Worm (Caenorhabditis elegans): ENCODE data around the gene F25B3.5.
A peak's percentile ranks its signal among the peaks of the same experiment; 100 is the strongest.

F25B3.5 gene

DNA sequence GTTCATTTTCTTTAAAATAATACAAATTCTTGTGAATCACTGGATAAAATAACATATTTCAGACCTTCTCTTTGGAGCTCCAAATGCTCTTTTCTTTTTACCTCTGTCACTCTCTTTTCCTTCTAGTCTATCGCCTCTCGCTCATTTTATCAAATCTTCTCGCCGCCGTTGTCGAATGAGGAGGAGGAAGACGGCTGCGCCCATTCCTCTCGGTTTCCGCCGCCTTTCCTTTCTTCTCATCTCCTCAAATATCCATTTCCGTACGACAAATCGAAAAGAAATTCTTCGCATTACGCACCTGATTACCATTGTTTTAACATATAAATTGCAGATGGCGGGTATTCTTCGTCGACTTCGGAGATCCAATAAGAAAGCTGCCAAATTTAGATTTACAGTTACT lies 19.8 kb downstream of the F25B3.5 start, which contains the start of gene ehbp-1:
Gene ehbp-1 (plus strand): TSS at position 332 of the 400 bp plus-strand sequence.
- TF ChIP-seq ceh-31 (tag; optimal IDR thresholded peaks at IDR 0.05): peak; percentile 22
- TF ChIP-seq ceh-6 (GFP tag; optimal IDR thresholded peaks at IDR 0.05): no peak
- TF ChIP-seq hlh-15 (tag; optimal IDR thresholded peaks at IDR 0.05): no peak
- peak; percentile 88 for TF ChIP-seq unc-42 (tag; optimal IDR thresholded peaks at IDR 0.05)

DNA sequence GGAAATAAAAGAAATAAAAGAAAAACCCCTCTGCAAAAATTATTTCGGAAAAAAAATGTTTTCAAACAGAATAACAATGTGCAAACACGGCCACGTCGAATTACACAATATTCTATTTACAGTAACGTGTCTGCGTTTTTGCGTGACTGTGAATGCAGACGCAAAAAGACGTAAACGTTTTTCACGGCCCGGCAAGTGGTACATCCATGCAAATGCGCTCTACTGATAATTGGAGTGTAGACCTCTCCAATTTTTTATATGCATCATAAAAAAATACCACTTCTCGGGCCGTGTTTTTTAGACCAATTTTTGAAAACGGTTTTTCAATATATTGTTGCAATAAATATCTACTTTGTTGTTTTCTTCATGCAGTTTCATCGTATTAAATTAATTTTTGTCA lies 20.6 kb downstream of the F25B3.5 start, which contains the start of gene nstp-10:
Gene nstp-10 (minus strand): TSS at position 378 of the 400 bp plus-strand sequence.
- TF ChIP-seq tbx-7 (tag; optimal IDR thresholded peaks at IDR 0.05) (no peak), ceh-34 (tag; optimal IDR thresholded peaks at IDR 0.05) (no peak), K02D7.2 (tag; optimal IDR thresholded peaks at IDR 0.05) (no peak), ceh-31 (tag; optimal IDR thresholded peaks at IDR 0.05) (peak; percentile 43)

DNA sequence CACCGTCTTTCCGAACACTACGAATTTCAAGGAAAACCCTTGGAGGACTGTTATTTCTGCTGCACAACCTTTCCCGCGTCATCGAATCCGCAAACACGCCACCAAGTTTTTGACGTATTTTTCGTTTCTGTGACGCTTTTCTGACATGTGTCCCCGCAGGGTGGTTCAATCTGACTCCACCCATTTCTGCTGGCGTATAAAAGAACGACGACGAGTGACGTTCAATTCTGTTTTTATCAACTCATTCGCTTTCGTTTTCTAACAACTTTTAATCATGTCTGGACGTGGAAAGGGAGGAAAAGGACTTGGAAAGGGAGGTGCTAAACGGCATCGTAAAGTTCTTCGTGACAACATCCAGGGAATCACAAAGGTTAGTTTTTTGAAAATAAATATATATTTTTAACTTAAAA lies 23.2 kb downstream of the F25B3.5 start, which contains the start of gene his-37:
Gene his-37 (plus strand): TSS at position 246 of the 410 bp plus-strand sequence.
- no peak for TF ChIP-seq lim-6 (tag; optimal IDR thresholded peaks at IDR 0.05)
- TF ChIP-seq K09A11.1 (tag; optimal IDR thresholded peaks at IDR 0.05; ENCODE audit: insufficient read depth): no peak
- no peak for TF ChIP-seq ama-1 (optimal IDR thresholded peaks at IDR 0.05)
- TF ChIP-seq nhr-232 (tag; optimal IDR thresholded peaks at IDR 0.05): no peak
- peak; percentile 25 for TF ChIP-seq tbx-7 (tag; optimal IDR thresholded peaks at IDR 0.05)
- TF ChIP-seq ceh-34 (tag; optimal IDR thresholded peaks at IDR 0.05): peak; percentile 67
- peak; percentile 86 for TF ChIP-seq ets-4 (tag; optimal IDR thresholded peaks at IDR 0.05)
- no peak for TF ChIP-seq pat-9 (tag; optimal IDR thresholded peaks at IDR 0.05)
- TF ChIP-seq npax-4 (tag; optimal IDR thresholded peaks at IDR 0.05): no peak
- peak; percentile 95 for TF ChIP-seq dve-1 (tag; optimal IDR thresholded peaks at IDR 0.05)
- peak; percentile 16 for TF ChIP-seq gmeb-2 (tag; optimal IDR thresholded peaks at IDR 0.05)
- TF ChIP-seq dmd-4 (tag; optimal IDR thresholded peaks at IDR 0.05; ENCODE audit: borderline replicate concordance): peak; percentile 11
- TF ChIP-seq pha-2 (tag; optimal IDR thresholded peaks at IDR 0.05): peak; percentile 12
- no peak for TF ChIP-seq che-1 (tag; optimal IDR thresholded peaks at IDR 0.05)
- TF ChIP-seq F13H6.1 (tag; optimal IDR thresholded peaks at IDR 0.05): no peak
- TF ChIP-seq unc-3 (GFP tag; conservative IDR thresholded peaks at IDR 0.05): no peak
- peak; percentile 65 for TF ChIP-seq unc-3 (tag; optimal IDR thresholded peaks at IDR 0.05)
- no peak for TF ChIP-seq elt-4 (tag; optimal IDR thresholded peaks at IDR 0.05)
- TF ChIP-seq ceh-24 (tag; optimal IDR thresholded peaks at IDR 0.05): no peak
- no peak for TF ChIP-seq sox-2 (GFP tag; IDR thresholded peaks at IDR 0.05)
- TF ChIP-seq pqm-1 (tag; optimal IDR thresholded peaks at IDR 0.05): peak; percentile 76
- TF ChIP-seq ceh-31 (tag; optimal IDR thresholded peaks at IDR 0.05): peak; percentile 96
- peak; percentile 93 for TF ChIP-seq nfya-1 (tag; optimal IDR thresholded peaks at IDR 0.05)
- peak; percentile 66 for TF ChIP-seq pros-1 (tag; optimal IDR thresholded peaks at IDR 0.05)
- peak; percentile 50 for TF ChIP-seq fkh-10 (GFP tag; optimal IDR thresholded peaks at IDR 0.05)
- peak; percentile 79 for TF ChIP-seq pax-1 (tag; optimal IDR thresholded peaks at IDR 0.05)
- no peak for TF ChIP-seq hlh-13 (GFP tag; optimal IDR thresholded peaks at IDR 0.05)
- peak; percentile 38 for TF ChIP-seq T23F11.4 (GFP tag; optimal IDR thresholded peaks at IDR 0.05)
- peak; percentile 72 for TF ChIP-seq ztf-16 (tag; optimal IDR thresholded peaks at IDR 0.05)
- no peak for TF ChIP-seq ahr-1 (tag; optimal IDR thresholded peaks at IDR 0.05)
- no peak for TF ChIP-seq hlh-15 (tag; optimal IDR thresholded peaks at IDR 0.05)
- no peak for TF ChIP-seq eyg-1 (tag; optimal IDR thresholded peaks at IDR 0.05)
- no peak for TF ChIP-seq odd-2 (tag; optimal IDR thresholded peaks at IDR 0.05)
- TF ChIP-seq ceh-45 (GFP tag; IDR thresholded peaks at IDR 0.05): no peak
- peak; percentile 57 for TF ChIP-seq syd-9 (tag; optimal IDR thresholded peaks at IDR 0.05)
- peak; percentile 38 for TF ChIP-seq ttx-3 (tag; optimal IDR thresholded peaks at IDR 0.05)
- no peak for TF ChIP-seq fkh-6 (tag; optimal IDR thresholded peaks at IDR 0.05)
- peak; percentile 43 for TF ChIP-seq ceh-48 (tag; optimal IDR thresholded peaks at IDR 0.05)
- TF ChIP-seq ceh-14 (tag; optimal IDR thresholded peaks at IDR 0.05): peak; percentile 71
- no peak for TF ChIP-seq sdc-2 (tag; optimal IDR thresholded peaks at IDR 0.05)
- TF ChIP-seq fax-1 (tag; optimal IDR thresholded peaks at IDR 0.05): no peak
- no peak for TF ChIP-seq hlh-6 (tag; optimal IDR thresholded peaks at IDR 0.05)
- no peak for TF ChIP-seq ceh-22 (tag; optimal IDR thresholded peaks at IDR 0.05)
- peak; percentile 85 for TF ChIP-seq ref-2 (tag; optimal IDR thresholded peaks at IDR 0.05)
- TF ChIP-seq ceh-2 (tag; optimal IDR thresholded peaks at IDR 0.05): peak; percentile 52
- peak; percentile 45 for TF ChIP-seq ceh-30 (tag; optimal IDR thresholded peaks at IDR 0.05)
